Worm (Caenorhabditis elegans) whole organism, L4/young adult: ENCODE data around the gene T16G12.10.
A peak's percentile ranks its signal among the peaks of the same experiment; 100 is the strongest.

Source experiments
- W03F9.2 ChIP-seq: fragments of 150-350 bp; optimal IDR thresholded peaks from 2 replicates; lab custom pipeline; 2014; ENCODE audit warnings: missing biosample characterization, missing genetic modification characterization
- dao-5 ChIP-seq: sonication (generic microtip); optimal IDR thresholded peaks from 2 replicates; lab custom pipeline; 2016; ENCODE audit warnings: missing genotype, missing genetic modification characterization, moderate library complexity, missing compliant biosample characterization
- him-1 ChIP-seq: sonication (generic microtip); optimal IDR thresholded peaks from 2 replicates; lab custom pipeline; 2016; ENCODE audit warnings: missing genotype, missing genetic modification reagents, missing genetic modification characterization, missing compliant biosample characterization

Gene T16G12.10

ce11 chrIII:10056033-10056432 lies at the start of gene T16G12.10:
TSS of gene T16G12.10 (minus strand) at chrIII:10056133.
- no peak for TF ChIP-seq dao-5 (tag; lab: Kevin White, UChicago)
- TF ChIP-seq him-1 (tag; lab: Kevin White, UChicago) = no peak
- TF ChIP-seq W03F9.2 (tag; lab: Kevin White, UChicago) = no peak

DNA sequence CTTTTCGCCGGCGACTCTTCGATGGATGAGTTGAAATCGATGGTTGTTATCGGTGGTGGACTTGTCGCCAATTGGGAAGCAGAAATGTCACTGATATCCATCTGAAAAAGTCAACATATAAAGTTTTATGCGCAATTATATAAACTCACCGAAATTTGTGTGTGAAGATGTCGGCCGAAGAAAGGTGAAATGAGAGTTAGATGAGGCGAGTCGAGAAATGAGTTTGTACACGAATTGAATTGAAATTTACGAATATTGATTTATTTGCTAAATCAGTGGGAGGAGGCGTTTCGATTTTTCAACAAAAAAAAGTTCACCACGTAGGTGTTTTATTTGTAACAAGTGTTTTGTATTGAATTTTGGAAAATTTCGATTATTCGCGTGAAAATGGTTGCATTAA lies 45.4 kb upstream of the T16G12.10 start, which contains the start of gene kel-10:
kel-10 (minus strand) TSS at position 101 of the 400 bp plus-strand sequence.
- TF ChIP-seq dao-5 (tag; lab: Kevin White, UChicago) (no peak), W03F9.2 (tag; lab: Kevin White, UChicago) (no peak)

- no peak for TF ChIP-seq dao-5 (tag; lab: Kevin White, UChicago)
These were observed 42.0 kb upstream of the T16G12.10 start, which contains the start of gene spop-1 for ce11 chrIII:10097981-10098380. TSS of gene spop-1 (minus strand) at chrIII:10098081.

ce11 chrIII:10096525-10096972 lies 40.6 kb upstream of the T16G12.10 start:
- TF ChIP-seq him-1 (tag; lab: Kevin White, UChicago) (peak; percentile 39), dao-5 (tag; lab: Kevin White, UChicago) (no peak), W03F9.2 (tag; lab: Kevin White, UChicago) (peak; percentile 66)

DNA sequence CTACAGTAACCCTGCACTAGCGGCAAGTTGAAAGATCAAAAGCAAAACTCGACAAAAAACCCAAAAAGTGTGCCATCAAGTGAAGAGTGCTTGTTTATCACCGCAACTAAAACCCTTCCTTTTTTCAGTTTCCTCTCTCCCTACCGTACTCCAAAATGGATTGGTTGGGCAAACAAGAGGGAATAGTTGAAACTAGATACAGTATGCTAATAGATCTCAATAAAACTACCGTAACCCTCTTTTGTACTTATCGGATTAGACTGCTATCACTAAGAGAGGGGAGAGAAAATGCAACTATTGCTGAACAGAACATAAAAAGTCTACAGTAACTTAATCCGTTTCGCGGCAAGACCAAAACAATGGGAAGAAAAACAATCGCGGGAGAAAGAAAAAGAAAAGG lies 39.4 kb upstream of the T16G12.10 start:
- no peak for TF ChIP-seq dao-5 (tag; lab: Kevin White, UChicago)
- TF ChIP-seq W03F9.2 (tag; lab: Kevin White, UChicago) = no peak
- TF ChIP-seq him-1 (tag; lab: Kevin White, UChicago) = no peak

- no peak for TF ChIP-seq dao-5 (tag; lab: Kevin White, UChicago)
- TF ChIP-seq him-1 (tag; lab: Kevin White, UChicago) = no peak
- no peak for TF ChIP-seq W03F9.2 (tag; lab: Kevin White, UChicago)
These were observed 38.6 kb upstream of the T16G12.10 start for ce11 chrIII:10094538-10094937.

ce11 chrIII:10093093-10093492 lies 37.2 kb upstream of the T16G12.10 start:
- no peak for TF ChIP-seq W03F9.2 (tag; lab: Kevin White, UChicago)
- no peak for TF ChIP-seq him-1 (tag; lab: Kevin White, UChicago)
- TF ChIP-seq dao-5 (tag; lab: Kevin White, UChicago) = no peak

DNA sequence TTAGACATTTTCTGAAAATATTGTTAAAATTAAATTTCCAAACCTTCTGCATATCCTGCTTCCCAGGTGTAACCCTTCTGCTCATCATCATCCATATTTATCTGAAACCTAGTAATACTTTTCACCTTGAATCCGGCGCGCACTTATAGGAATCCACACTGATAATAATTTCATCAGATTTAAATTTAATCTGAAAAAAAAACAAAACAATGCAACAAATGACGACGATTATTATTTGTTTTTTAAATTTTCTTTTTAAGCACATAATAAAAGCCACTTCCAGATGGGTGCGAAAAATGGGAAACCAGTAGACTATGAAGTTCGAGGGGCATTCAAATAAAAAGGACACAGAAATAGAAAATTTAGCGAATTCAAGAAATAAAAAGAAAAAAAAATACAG lies 34.8 kb upstream of the T16G12.10 start, which contains the start of gene gtf-2H2C:
gtf-2H2C (minus strand) TSS at position 101 of the 400 bp plus-strand sequence.
- TF ChIP-seq W03F9.2 (tag; lab: Kevin White, UChicago) = no peak

DNA sequence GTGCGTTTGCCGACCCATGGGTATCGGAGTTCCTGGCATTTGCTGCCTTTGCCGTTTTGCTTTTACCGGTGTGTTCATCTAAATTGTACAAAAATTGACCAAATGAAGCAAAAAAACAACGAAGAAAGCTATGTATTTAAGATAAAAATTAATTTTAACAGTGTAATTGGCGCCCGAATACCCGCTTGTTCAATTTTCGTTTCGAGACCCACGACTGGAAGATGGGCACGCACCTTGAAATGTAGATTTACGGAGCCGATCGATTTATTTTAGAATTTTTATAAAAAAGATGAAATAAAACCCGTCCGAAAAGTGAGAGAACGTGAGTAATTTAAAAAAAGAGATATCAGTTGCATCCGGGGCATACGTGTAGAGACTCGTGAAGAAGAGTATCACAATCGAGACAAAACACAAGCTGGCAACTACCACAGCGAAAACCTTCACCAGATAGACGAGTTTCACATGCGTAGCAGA lies 32.6 kb upstream of the T16G12.10 start, which contains the start of gene hal-2:
hal-2 (minus strand) TSS at position 424 of the 474 bp plus-strand sequence.
- TF ChIP-seq dao-5 (tag; lab: Kevin White, UChicago) = no peak
- TF ChIP-seq W03F9.2 (tag; lab: Kevin White, UChicago) = no peak
- no peak for TF ChIP-seq him-1 (tag; lab: Kevin White, UChicago)

DNA sequence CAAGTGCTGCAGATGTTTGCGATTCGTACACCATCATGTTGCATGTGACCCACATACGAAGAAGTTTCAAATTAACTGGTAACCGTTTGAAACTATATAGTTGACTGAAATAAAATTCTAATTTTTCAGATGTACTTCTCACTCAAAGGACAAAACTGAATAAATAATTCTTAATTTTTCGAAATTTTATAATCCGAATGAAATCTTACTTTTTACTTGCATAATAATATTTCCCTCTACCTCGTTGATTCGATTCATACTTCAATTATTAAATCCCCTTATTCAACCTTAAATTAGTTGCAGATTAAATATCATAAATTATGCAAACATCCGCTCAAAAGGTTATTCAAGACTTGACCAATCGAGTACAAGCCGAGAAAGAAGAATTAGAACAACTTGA lies 30.1 kb upstream of the T16G12.10 start, which contains the start of gene T16H12.2:
T16H12.2 (plus strand) TSS at position 301 of the 400 bp plus-strand sequence.
- TF ChIP-seq him-1 (tag; lab: Kevin White, UChicago) (no peak), dao-5 (tag; lab: Kevin White, UChicago) (no peak), W03F9.2 (tag; lab: Kevin White, UChicago) (no peak)

- TF ChIP-seq W03F9.2 (tag; lab: Kevin White, UChicago) (no peak), dao-5 (tag; lab: Kevin White, UChicago) (no peak), him-1 (tag; lab: Kevin White, UChicago) (no peak)
These were observed 29.6 kb upstream of the T16G12.10 start for ce11 chrIII:10085574-10085973.

DNA sequence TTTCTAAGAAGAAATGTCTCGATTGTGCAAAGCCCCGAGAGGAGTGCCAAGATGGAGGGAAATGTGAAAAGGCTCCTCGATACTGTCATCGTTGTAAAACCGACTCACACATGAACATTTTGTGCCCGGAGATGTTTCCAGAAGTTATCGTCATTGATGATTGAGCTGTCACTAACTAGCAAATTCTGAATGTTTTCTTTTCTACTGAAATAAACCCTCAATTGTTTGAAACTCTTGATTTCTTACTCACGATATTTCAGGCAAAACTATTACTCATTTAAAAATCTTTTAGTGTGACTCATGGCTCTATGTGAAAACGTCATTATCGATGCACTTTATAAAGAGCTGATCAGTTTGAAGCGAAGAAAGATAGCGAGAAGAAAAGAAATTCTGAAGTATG lies 29.2 kb upstream of the T16G12.10 start, which contains the start of gene T16H12.13:
T16H12.13 (plus strand) TSS at position 301 of the 400 bp plus-strand sequence.
- no peak for TF ChIP-seq him-1 (tag; lab: Kevin White, UChicago)
- TF ChIP-seq dao-5 (tag; lab: Kevin White, UChicago) = no peak
- TF ChIP-seq W03F9.2 (tag; lab: Kevin White, UChicago) = no peak

DNA sequence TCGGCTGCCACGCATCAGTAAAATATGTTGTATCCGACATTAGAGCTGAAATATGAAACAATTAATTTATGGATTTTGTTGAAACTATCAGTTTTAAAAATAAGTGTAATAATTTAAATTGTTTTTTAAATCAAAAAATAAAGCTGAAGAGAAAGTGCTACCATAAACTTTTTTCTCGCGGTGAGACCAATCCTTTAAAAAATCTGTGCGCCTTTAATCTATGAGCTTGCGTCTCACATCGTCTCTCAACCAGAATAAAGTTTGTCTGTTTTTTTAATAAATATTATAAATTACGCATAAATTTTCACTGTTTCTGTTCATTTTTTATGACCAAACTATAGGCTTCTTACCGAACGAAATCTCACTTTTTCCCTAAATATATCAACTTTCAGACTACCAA lies 27.3 kb upstream of the T16G12.10 start, which contains the start of gene T16H12.3:
T16H12.3 (minus strand) TSS at position 51 of the 400 bp plus-strand sequence.
- TF ChIP-seq him-1 (tag; lab: Kevin White, UChicago) (no peak), W03F9.2 (tag; lab: Kevin White, UChicago) (no peak), dao-5 (tag; lab: Kevin White, UChicago) (no peak)

- no peak for TF ChIP-seq him-1 (tag; lab: Kevin White, UChicago)
- TF ChIP-seq dao-5 (tag; lab: Kevin White, UChicago) = no peak
- TF ChIP-seq W03F9.2 (tag; lab: Kevin White, UChicago) = no peak
These were observed 22.9 kb upstream of the T16G12.10 start for ce11 chrIII:10078784-10079183.
